Worm (Caenorhabditis elegans): Measurements from ENCODE around the gene C06A6.7.

C06A6.7 gene

ce11 chrIV:7808583-7808982 is 29.7 kb downstream of the C06A6.7 start, which contains the start of gene C33H5.1:
Gene C33H5.1 (plus strand): TSS chrIV:7808912.
- TF ChIP-seq ceh-82 (tag; optimal IDR thresholded peaks at IDR 0.05) (no peak), elt-1 (tag; optimal IDR thresholded peaks at IDR 0.05) (peak; percentile 59)

- TF ChIP-seq mbf-1 (tag; optimal IDR thresholded peaks at IDR 0.05) (no peak), elt-1 (tag; optimal IDR thresholded peaks at IDR 0.05) (no peak), dmd-4 (tag; optimal IDR thresholded peaks at IDR 0.05) (no peak), nhr-6 (tag; optimal IDR thresholded peaks at IDR 0.05) (no peak), sma-9 (GFP tag; optimal IDR thresholded peaks at IDR 0.05) (no peak), sma-9 (tag; optimal IDR thresholded peaks at IDR 0.05) (no peak), unc-55 (GFP tag; optimal IDR thresholded peaks at IDR 0.05) (no peak), alr-1 (tag; optimal IDR thresholded peaks at IDR 0.05) (no peak), skn-1 (tag; optimal IDR thresholded peaks at IDR 0.05) (no peak), crh-2 (tag; optimal IDR thresholded peaks at IDR 0.05) (no peak), ztf-4 (tag; optimal IDR thresholded peaks at IDR 0.05) (no peak), gmeb-1 (tag; optimal IDR thresholded peaks at IDR 0.05) (no peak), fos-1 (tag; optimal IDR thresholded peaks at IDR 0.05) (no peak), ztf-1 (GFP tag; conservative IDR thresholded peaks at IDR 0.05) (no peak), nhr-11 (tag; optimal IDR thresholded peaks at IDR 0.05) (no peak), mab-5 (tag; optimal IDR thresholded peaks at IDR 0.05) (no peak), nhr-21 (tag; optimal IDR thresholded peaks at IDR 0.05) (no peak), ZK546.5 (tag; optimal IDR thresholded peaks at IDR 0.05) (no peak), F13H6.1 (tag; optimal IDR thresholded peaks at IDR 0.05) (no peak), snpc-4 (tag; optimal IDR thresholded peaks at IDR 0.05) (no peak), ceh-82 (tag; optimal IDR thresholded peaks at IDR 0.05) (no peak)
These were observed 33.6 kb downstream of the C06A6.7 start, which contains the start of gene C33H5.2 for ce11 chrIV:7804740-7805139. Gene C33H5.2 (plus strand): TSS chrIV:7805040.

- no peak for TF ChIP-seq nhr-25 (tag; optimal IDR thresholded peaks at IDR 0.05)
- TF ChIP-seq ztf-4 (tag; optimal IDR thresholded peaks at IDR 0.05): no peak
- TF ChIP-seq lin-11 (tag; optimal IDR thresholded peaks at IDR 0.05): no peak
- no peak for TF ChIP-seq unc-39 (tag; optimal IDR thresholded peaks at IDR 0.05)
- TF ChIP-seq lin-39 (tag; optimal IDR thresholded peaks at IDR 0.05): no peak
These were observed 35.1 kb downstream of the C06A6.7 start, which contains the start of gene C33H5.16 for ce11 chrIV:7803250-7803649. Gene C33H5.16 (minus strand): TSS chrIV:7803350.

- TF ChIP-seq unc-55 (GFP tag; optimal IDR thresholded peaks at IDR 0.05): no peak
- no peak for TF ChIP-seq elt-1 (tag; optimal IDR thresholded peaks at IDR 0.05)
- TF ChIP-seq Y55F3AM.14 (GFP tag; optimal IDR thresholded peaks at IDR 0.05): no peak
- no peak for TF ChIP-seq peb-1 (tag; optimal IDR thresholded peaks at IDR 0.05)
- no peak for TF ChIP-seq nhr-23 (tag; optimal IDR thresholded peaks at IDR 0.05)
- no peak for TF ChIP-seq skn-1 (tag; optimal IDR thresholded peaks at IDR 0.05)
- no peak for TF ChIP-seq lin-11 (tag; optimal IDR thresholded peaks at IDR 0.05)
- TF ChIP-seq egl-27 (tag; optimal IDR thresholded peaks at IDR 0.05): no peak
- no peak for TF ChIP-seq ceh-16 (tag; optimal IDR thresholded peaks at IDR 0.05)
- no peak for TF ChIP-seq fos-1 (tag; optimal IDR thresholded peaks at IDR 0.05)
- TF ChIP-seq ama-1 (optimal IDR thresholded peaks at IDR 0.05): no peak
- TF ChIP-seq lin-13 (GFP tag; optimal IDR thresholded peaks at IDR 0.05): no peak
- TF ChIP-seq sma-3 (GFP tag; optimal IDR thresholded peaks at IDR 0.05): no peak
- TF ChIP-seq nhr-11 (tag; optimal IDR thresholded peaks at IDR 0.05): no peak
- TF ChIP-seq nhr-12 (tag; optimal IDR thresholded peaks at IDR 0.05): no peak
- no peak for TF ChIP-seq nhr-77 (tag; optimal IDR thresholded peaks at IDR 0.05)
These were observed 38.0 kb downstream of the C06A6.7 start for ce11 chrIV:7800338-7800737.

- TF ChIP-seq skn-1 (tag; optimal IDR thresholded peaks at IDR 0.05) (no peak), egl-27 (tag; optimal IDR thresholded peaks at IDR 0.05) (no peak), ceh-82 (tag; optimal IDR thresholded peaks at IDR 0.05) (no peak), gmeb-1 (tag; optimal IDR thresholded peaks at IDR 0.05) (no peak), nhr-129 (tag; optimal IDR thresholded peaks at IDR 0.05) (no peak), F13H6.1 (tag; optimal IDR thresholded peaks at IDR 0.05) (no peak), mbf-1 (tag; optimal IDR thresholded peaks at IDR 0.05) (no peak), dmd-4 (tag; optimal IDR thresholded peaks at IDR 0.05) (no peak), aly-2 (tag; optimal IDR thresholded peaks at IDR 0.05) (no peak), lsy-2 (tag; optimal IDR thresholded peaks at IDR 0.05) (no peak), nhr-77 (tag; optimal IDR thresholded peaks at IDR 0.05) (no peak), elt-1 (tag; optimal IDR thresholded peaks at IDR 0.05) (no peak), snpc-4 (tag; optimal IDR thresholded peaks at IDR 0.05) (no peak), mab-5 (tag; optimal IDR thresholded peaks at IDR 0.05) (no peak)
These were observed 41.8 kb downstream of the C06A6.7 start, which contains the start of gene sgo-1 for ce11 chrIV:7796432-7797113. Gene sgo-1 (minus strand): TSS chrIV:7796482.

Data from whole organism, L2 larva.